Worm (Caenorhabditis elegans) whole organism, L3 larva: ENCODE results near the gene nhr-127.

ENCODE experiments used
- R02D3.7 ChIP-seq: fragments of 150-350 bp; optimal IDR thresholded peaks from 2 replicates; lab custom pipeline; 2014; ENCODE audit warnings: missing biosample characterization, missing genetic modification characterization
- ZK546.5 ChIP-seq: sonication (generic microtip); optimal IDR thresholded peaks from 2 replicates; lab custom pipeline; 2017; ENCODE audit warnings: missing biosample characterization, missing genetic modification characterization
- ama-1 ChIP-seq: fragments of 150-350 bp; optimal IDR thresholded peaks from 2 replicates; lab custom pipeline; 2018
- ceh-16 ChIP-seq: sonication (generic microtip); optimal IDR thresholded peaks from 2 replicates; lab custom pipeline; 2017; ENCODE audit warnings: missing biosample characterization, missing genetic modification characterization
- ceh-82 ChIP-seq: fragments of 150-350 bp; optimal IDR thresholded peaks from 2 replicates; lab custom pipeline; 2014; ENCODE audit warnings: missing biosample characterization, missing genetic modification characterization
- ceh-9 ChIP-seq: sonication (generic microtip); optimal IDR thresholded peaks from 2 replicates; lab custom pipeline; 2018; ENCODE audit warnings: missing biosample characterization, missing genetic modification characterization
- daf-12 ChIP-seq: fragments of 150-350 bp; optimal IDR thresholded peaks from 2 replicates; lab custom pipeline; 2014; ENCODE audit warnings: missing biosample characterization, missing genetic modification reagents, missing genetic modification characterization
- egl-5 ChIP-seq: fragments of 150-350 bp; optimal IDR thresholded peaks from 2 replicates; lab custom pipeline; 2017; ENCODE audit warnings: missing biosample characterization, missing genetic modification reagents, missing genetic modification characterization, inconsistent platforms
- elt-1 ChIP-seq: fragments of 150-350 bp; optimal IDR thresholded peaks from 2 replicates; lab custom pipeline; 2014; ENCODE audit warnings: missing biosample characterization, missing genetic modification characterization
- elt-2 ChIP-seq: sonication (generic microtip); optimal IDR thresholded peaks from 2 replicates; lab custom pipeline; 2016; ENCODE audit warnings: missing genetic modification reagents, mild to moderate bottlenecking, missing genetic modification characterization, missing compliant biosample characterization
- elt-3 ChIP-seq, 3 experiments: fragments of 150-350 bp in 1 of 3; sonication (generic microtip) in 2 of 3; optimal IDR thresholded peaks; 2 replicates in 2 of 3; 4 replicates in 1 of 3; lab custom pipeline; 2014 to 2017; ENCODE audit warnings: missing biosample characterization in 3 of 3, missing genetic modification characterization in 3 of 3
- fkh-2 ChIP-seq: fragments of 150-350 bp; optimal IDR thresholded peaks from 2 replicates; lab custom pipeline; 2014; ENCODE audit warnings: missing biosample characterization, missing genetic modification reagents, missing genetic modification characterization
- lsy-12 ChIP-seq: sonication (generic microtip); optimal IDR thresholded peaks from 2 replicates; lab custom pipeline; 2016; ENCODE audit warnings: mild to moderate bottlenecking, missing genetic modification characterization, missing compliant biosample characterization
- mdl-1 ChIP-seq: fragments of 150-350 bp; optimal IDR thresholded peaks from 2 replicates; lab custom pipeline; 2014; ENCODE audit warnings: missing biosample characterization, missing genetic modification characterization
- nfya-1 ChIP-seq: sonication (generic microtip); optimal IDR thresholded peaks from 2 replicates; lab custom pipeline; 2017; ENCODE audit warnings: missing genetic modification characterization, mild to moderate bottlenecking, missing compliant biosample characterization, antibody characterized with exemption, moderate library complexity; ENCODE audit not compliant: insufficient read depth
- nhr-11 ChIP-seq: fragments of 150-350 bp; optimal IDR thresholded peaks from 2 replicates; lab custom pipeline; 2014; ENCODE audit warnings: missing biosample characterization, missing genetic modification characterization
- nhr-12 ChIP-seq: fragments of 150-350 bp; optimal IDR thresholded peaks from 2 replicates; lab custom pipeline; 2014; ENCODE audit warnings: missing biosample characterization, missing genetic modification characterization
- nhr-23 ChIP-seq: fragments of 150-350 bp; optimal IDR thresholded peaks from 2 replicates; lab custom pipeline; 2014; ENCODE audit warnings: missing biosample characterization, missing genetic modification reagents, missing genetic modification characterization
- nhr-237 ChIP-seq: fragments of 150-350 bp; optimal IDR thresholded peaks from 2 replicates; lab custom pipeline; 2014; ENCODE audit warnings: missing biosample characterization, missing genetic modification characterization
- nhr-25 ChIP-seq: sonication (generic microtip); optimal IDR thresholded peaks from 2 replicates; lab custom pipeline; 2017; ENCODE audit warnings: missing biosample characterization, missing genetic modification characterization
- nhr-28 ChIP-seq: fragments of 150-350 bp; optimal IDR thresholded peaks from 2 replicates; lab custom pipeline; 2014; ENCODE audit warnings: missing biosample characterization, missing genetic modification characterization
- nhr-43 ChIP-seq: sonication (generic microtip); optimal IDR thresholded peaks from 2 replicates; lab custom pipeline; 2016; ENCODE audit warnings: mild to moderate bottlenecking, missing genetic modification characterization, missing compliant biosample characterization; ENCODE audit not compliant: poor library complexity, severe bottlenecking
- nhr-67 ChIP-seq: fragments of 150-350 bp; optimal IDR thresholded peaks from 2 replicates; lab custom pipeline; 2014; ENCODE audit warnings: missing biosample characterization, missing genetic modification characterization
- nhr-77 ChIP-seq: fragments of 150-350 bp; optimal IDR thresholded peaks from 2 replicates; lab custom pipeline; 2014; ENCODE audit warnings: missing biosample characterization, missing genetic modification characterization
- pha-4 ChIP-seq: fragments of 150-350 bp; optimal IDR thresholded peaks from 2 replicates; lab custom pipeline; 2014; ENCODE audit warnings: missing biosample characterization, missing genetic modification reagents, missing genetic modification characterization
- pqm-1 ChIP-seq: fragments of 150-350 bp; optimal IDR thresholded peaks from 2 replicates; lab custom pipeline; 2017; ENCODE audit warnings: missing biosample characterization, missing genetic modification characterization, inconsistent platforms
- snpc-4 ChIP-seq: fragments of 150-350 bp; optimal IDR thresholded peaks from 2 replicates; lab custom pipeline; 2014; ENCODE audit warnings: missing biosample characterization, missing genetic modification characterization
- tbx-2 ChIP-seq: sonication (generic microtip); optimal IDR thresholded peaks from 2 replicates; lab custom pipeline; 2016; ENCODE audit warnings: mild to moderate bottlenecking, missing genetic modification characterization, missing compliant biosample characterization
- unc-39 ChIP-seq: sonication (generic microtip); optimal IDR thresholded peaks from 4 replicates; lab custom pipeline; 2017; ENCODE audit warnings: missing biosample characterization, missing genetic modification characterization
- unc-62 ChIP-seq: fragments of 150-350 bp; sonication (generic microtip); optimal IDR thresholded peaks from 4 replicates; lab custom pipeline; 2014; ENCODE audit warnings: missing biosample characterization, missing genetic modification reagents, missing genetic modification characterization
- zag-1 ChIP-seq: fragments of 150-350 bp; optimal IDR thresholded peaks from 2 replicates; lab custom pipeline; 2014; ENCODE audit warnings: missing biosample characterization, missing genetic modification characterization
- ztf-11 ChIP-seq: fragments of 150-350 bp; optimal IDR thresholded peaks from 2 replicates; lab custom pipeline; 2014; ENCODE audit warnings: missing biosample characterization, missing genetic modification characterization
- ztf-4 ChIP-seq: fragments of 150-350 bp; optimal IDR thresholded peaks from 2 replicates; lab custom pipeline; 2014; ENCODE audit warnings: missing biosample characterization, missing genetic modification characterization

nhr-127 gene

ce11 chrV:16235135-16235534, 24.6 kb upstream of the nhr-127 start, which contains the start of gene F21H7.3:
Gene F21H7.3, minus strand, starts transcription at chrV:16235235.
- TF ChIP-seq unc-62 (no peak), R02D3.7 (tag; lab: Kevin White, UChicago) (no peak), egl-5 (no peak), elt-1 (tag; lab: Kevin White, UChicago) (no peak), ceh-82 (tag; lab: Kevin White, UChicago) (no peak), nfya-1 (tag; lab: Kevin White, UChicago) (no peak), pha-4 (tag; lab: Kevin White, UChicago) (no peak), nhr-237 (no peak), ama-1 (lab: Kevin White, UChicago) (no peak), fkh-2 (tag; lab: Kevin White, UChicago) (no peak), mdl-1 (no peak)

DNA sequence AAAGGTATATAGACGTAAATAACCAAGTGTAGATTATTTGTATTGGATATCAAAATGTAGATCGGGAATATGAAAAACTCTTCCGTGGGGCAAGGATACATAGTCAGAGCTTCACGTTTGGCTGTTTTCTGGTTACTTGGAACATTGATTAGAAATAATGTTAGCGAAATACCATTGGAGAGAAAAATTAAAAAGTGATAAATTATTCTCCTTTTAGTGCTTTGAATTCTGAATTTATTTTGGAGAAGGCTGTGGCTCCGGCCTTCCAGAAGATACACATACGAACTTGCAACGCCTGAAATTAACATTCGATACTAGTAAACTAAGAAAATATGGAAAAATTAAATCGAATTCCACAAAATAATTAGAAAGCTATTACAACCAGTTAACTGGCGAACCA, 24.1 kb upstream of the nhr-127 start, which contains the start of gene srh-98:
srh-98 (minus strand) TSS at position 101 of the 400 bp plus-strand sequence.
- no peak for TF ChIP-seq nhr-12 (tag; lab: Kevin White, UChicago)

- TF ChIP-seq unc-39 (tag; lab: Kevin White, UChicago) (no peak), ztf-4 (tag; lab: Kevin White, UChicago) (no peak), nhr-67 (tag; lab: Kevin White, UChicago) (no peak), unc-62 (no peak), elt-2 (tag; lab: Kevin White, UChicago) (no peak), egl-5 (no peak), nhr-11 (no peak)
Measured at ce11 chrV:16237223-16237622, 22.6 kb upstream of the nhr-127 start, which contains the start of gene F21H7.5. Gene F21H7.5, plus strand, starts transcription at chrV:16237523.

DNA sequence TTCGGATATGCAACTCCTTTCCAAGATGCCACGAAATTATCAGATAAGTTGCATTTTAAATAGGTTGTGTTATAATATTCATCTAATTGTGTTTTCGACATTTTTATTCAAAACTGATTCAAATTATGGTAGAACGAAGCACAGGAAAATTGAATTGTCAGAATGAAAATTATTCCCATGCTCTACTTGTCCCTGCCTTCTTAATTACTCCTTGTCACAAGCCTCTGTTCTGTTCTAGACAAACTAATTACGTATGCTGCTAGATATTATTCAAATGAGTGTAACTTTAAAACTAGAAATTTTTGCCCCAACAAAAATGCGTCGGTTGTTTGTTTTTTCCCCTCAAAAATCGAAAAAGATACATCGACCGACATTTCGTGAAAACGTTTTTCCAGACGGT, 15.7 kb upstream of the nhr-127 start, which contains the start of gene srh-104:
srh-104 (minus strand) TSS at position 101 of the 400 bp plus-strand sequence.
- no peak for TF ChIP-seq zag-1 (tag; lab: Kevin White, UChicago)
- TF ChIP-seq elt-1 (tag; lab: Kevin White, UChicago), result no peak
- TF ChIP-seq ZK546.5 (tag; lab: Kevin White, UChicago), result no peak
- no peak for TF ChIP-seq ceh-16 (tag; lab: Kevin White, UChicago)
- TF ChIP-seq ama-1 (lab: Kevin White, UChicago), result no peak
- TF ChIP-seq nhr-77 (tag; lab: Kevin White, UChicago), result no peak
- no peak for TF ChIP-seq unc-39 (tag; lab: Kevin White, UChicago)
- no peak for TF ChIP-seq ztf-4 (tag; lab: Kevin White, UChicago)
- no peak for TF ChIP-seq snpc-4 (tag; lab: Kevin White, UChicago)
- no peak for TF ChIP-seq ceh-82 (tag; lab: Kevin White, UChicago)
- TF ChIP-seq lsy-12 (tag; lab: Kevin White, UChicago), result no peak
- no peak for TF ChIP-seq nhr-23
- TF ChIP-seq pha-4 (tag; lab: Kevin White, UChicago), result no peak
- TF ChIP-seq, all 47 proteins: peak for 0

ce11 chrV:16246579-16246978, 13.2 kb upstream of the nhr-127 start, which contains the start of gene srh-95:
Gene srh-95, plus strand, starts transcription at chrV:16246879.
- TF ChIP-seq ceh-9 (tag; lab: Kevin White, UChicago) (no peak), tbx-2 (no peak), nhr-28 (no peak), snpc-4 (tag; lab: Kevin White, UChicago) (no peak), nhr-25 (tag; lab: Kevin White, UChicago) (no peak), elt-3 (tag; optimal IDR thresholded peaks at IDR 0.05; lab: Kevin White, UChicago) (no peak), daf-12 (no peak)

ce11 chrV:16249105-16249504, 10.7 kb upstream of the nhr-127 start:
- no peak for TF ChIP-seq nhr-28
- no peak for TF ChIP-seq ceh-9 (tag; lab: Kevin White, UChicago)
- no peak for TF ChIP-seq snpc-4 (tag; lab: Kevin White, UChicago)
- TF ChIP-seq ceh-16 (tag; lab: Kevin White, UChicago), result no peak
- no peak for TF ChIP-seq mdl-1

DNA sequence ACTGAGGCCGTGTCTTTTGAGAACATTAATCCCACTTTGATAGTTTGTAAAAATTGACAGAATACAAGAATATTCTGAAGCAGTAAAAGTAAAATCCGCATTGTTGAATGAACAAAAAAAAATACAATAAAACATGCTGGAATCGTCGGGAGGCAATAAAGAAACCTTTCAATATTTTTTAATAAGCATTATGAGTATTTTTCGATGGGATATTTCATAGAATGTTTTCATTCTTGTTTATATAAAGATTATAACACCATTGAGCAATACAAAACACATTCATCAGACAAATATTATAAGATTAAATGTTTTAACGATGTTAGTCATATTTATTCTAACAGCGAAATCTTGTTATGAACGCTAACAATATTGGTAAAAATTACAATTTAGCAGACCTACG, 6.1 kb upstream of the nhr-127 start, which contains the start of gene gcy-20:
gcy-20 (minus strand) TSS at position 101 of the 400 bp plus-strand sequence.
- TF ChIP-seq nhr-28 (no peak), nhr-43 (tag; lab: Kevin White, UChicago) (no peak), ztf-4 (tag; lab: Kevin White, UChicago) (no peak), unc-39 (tag; lab: Kevin White, UChicago) (no peak), pqm-1 (tag; lab: Kevin White, UChicago) (no peak), fkh-2 (tag; lab: Kevin White, UChicago) (no peak), snpc-4 (tag; lab: Kevin White, UChicago) (no peak), elt-3 (tag; optimal IDR thresholded peaks at IDR 0.05; lab: Kevin White, UChicago) (no peak), zag-1 (tag; lab: Kevin White, UChicago) (no peak), nhr-11 (no peak), ztf-11 (tag; lab: Kevin White, UChicago) (no peak), mdl-1 (no peak), ceh-9 (tag; lab: Kevin White, UChicago) (no peak)
- TF ChIP-seq, all 47 proteins: peak for 0
